Fruit fly (Drosophila melanogaster): ENCODE data around the gene Ptip.

Gene Ptip

DNA sequence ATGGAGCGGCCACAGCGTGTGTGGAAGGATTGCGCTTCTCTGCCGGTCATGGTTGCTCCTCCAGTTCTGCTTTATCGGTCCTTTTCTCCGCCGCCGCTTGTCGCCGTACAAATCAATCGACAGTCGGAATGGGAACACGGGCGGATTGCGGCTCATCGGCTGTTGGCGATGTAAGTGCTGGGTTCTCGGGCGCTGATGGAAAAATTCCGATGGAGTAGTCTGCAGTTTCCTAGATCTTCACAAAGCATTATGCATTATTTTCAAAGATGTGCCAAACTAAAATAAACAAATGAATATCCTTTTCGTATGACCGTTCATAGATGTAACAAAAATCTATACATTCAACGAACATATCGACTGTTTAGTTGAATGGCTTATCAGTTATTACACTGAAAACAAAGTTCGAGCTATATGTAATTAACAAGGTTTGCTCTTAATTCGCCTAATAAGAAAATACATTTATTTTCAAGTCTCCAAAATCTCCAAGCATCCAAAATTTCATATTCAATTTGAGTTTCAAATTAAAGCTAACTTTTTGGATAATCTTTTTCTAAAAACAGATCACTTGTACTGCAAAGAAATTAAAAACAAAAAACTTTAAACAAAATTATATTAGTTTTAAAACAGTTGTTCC, 20.8 kb upstream of the Ptip start, which contains the start of gene Neurl4 (continued):
- TF ChIP-seq BEAF-32 (GFP tag; optimal IDR thresholded peaks at IDR 0.05): peak; percentile 51
- TF ChIP-seq CG14710 (tag; optimal IDR thresholded peaks at IDR 0.05): peak; percentile 65
- TF ChIP-seq CG10366 (GFP tag; IDR thresholded peaks at IDR 0.05): peak; percentile 75
- TF ChIP-seq inv (GFP tag; IDR thresholded peaks at IDR 0.05; ENCODE audit: partially characterized antibody): no peak
- TF ChIP-seq HLH3B (GFP tag; IDR thresholded peaks at IDR 0.05): peak; percentile 58
- peak; percentile 90 for TF ChIP-seq CG31441 (GFP tag; IDR thresholded peaks at IDR 0.05)
- TF ChIP-seq Oaz (GFP tag; IDR thresholded peaks at IDR 0.05): peak; percentile 24; the same call in 1 of the 2 replicates
- TF ChIP-seq CG17361 (GFP tag; IDR thresholded peaks at IDR 0.05): no peak; the same call in 1 of the 3 replicates
- TF ChIP-seq gro (GFP tag; optimal IDR thresholded peaks at IDR 0.05): peak; percentile 43
- no peak for TF ChIP-seq Xrp1 (GFP tag; IDR thresholded peaks at IDR 0.05)
- TF ChIP-seq ac (GFP tag; optimal IDR thresholded peaks at IDR 0.05): no peak
- TF ChIP-seq dmrt11E (tag; optimal IDR thresholded peaks at IDR 0.05): peak; percentile 82
- TF ChIP-seq peb (GFP tag; IDR thresholded peaks at IDR 0.05): no peak; the same call in 1 of the 2 replicates
- peak; percentile 54 for TF ChIP-seq onecut (GFP tag; IDR thresholded peaks at IDR 0.05)
- no peak for TF ChIP-seq TFAM (GFP tag; optimal IDR thresholded peaks at IDR 0.05)
- no peak for TF ChIP-seq toy (GFP tag; IDR thresholded peaks at IDR 0.05)
- TF ChIP-seq bowl (GFP tag; IDR thresholded peaks at IDR 0.05): no peak
- peak; percentile 53 for TF ChIP-seq dm (GFP tag; optimal IDR thresholded peaks at IDR 0.05)
- TF ChIP-seq emc (GFP tag; optimal IDR thresholded peaks at IDR 0.05): no peak
- no peak for TF ChIP-seq CG10147 (GFP tag; optimal IDR thresholded peaks at IDR 0.05)
- TF ChIP-seq Spps (tag; optimal IDR thresholded peaks at IDR 0.05): peak; percentile 46
- TF ChIP-seq Sin3A (optimal IDR thresholded peaks at IDR 0.05): no peak
- TF ChIP-seq sc (optimal IDR thresholded peaks at IDR 0.05): no peak
- peak; percentile 22 for TF ChIP-seq sc (GFP tag; optimal IDR thresholded peaks at IDR 0.05)
- peak; percentile 46 for TF ChIP-seq CG3838 (GFP tag; optimal IDR thresholded peaks at IDR 0.05)
- TF ChIP-seq Scr (GFP tag; IDR thresholded peaks at IDR 0.05; ENCODE audit: partially characterized antibody): no peak; the same call in 1 of the 2 replicates
- no peak for TF ChIP-seq CG32772 (GFP tag; IDR thresholded peaks at IDR 0.05)
- no peak for TF ChIP-seq CG16779 (GFP tag; IDR thresholded peaks at IDR 0.05)
- peak; percentile 70 for TF ChIP-seq gfzf (GFP tag; optimal IDR thresholded peaks at IDR 0.05)
- TF ChIP-seq CG7839 (tag; optimal IDR thresholded peaks at IDR 0.05): peak; percentile 81
- no peak for TF ChIP-seq sens-2 (GFP tag; IDR thresholded peaks at IDR 0.05)
- TF ChIP-seq fd96Cb (tag; optimal IDR thresholded peaks at IDR 0.05): peak; percentile 47
- no peak for TF ChIP-seq sim (GFP tag; IDR thresholded peaks at IDR 0.05)
- TF ChIP-seq CG7271 (tag; optimal IDR thresholded peaks at IDR 0.05): peak; percentile 1
- no peak for TF ChIP-seq tap (tag; optimal IDR thresholded peaks at IDR 0.05)
- TF ChIP-seq odd (GFP tag; optimal IDR thresholded peaks at IDR 0.05): no peak
- TF ChIP-seq eyg (GFP tag; optimal IDR thresholded peaks at IDR 0.05): no peak
- peak; percentile 65 for TF ChIP-seq lilli (GFP tag; optimal IDR thresholded peaks at IDR 0.05)
- TF ChIP-seq CG15696 (tag; optimal IDR thresholded peaks at IDR 0.05): peak; percentile 73
- TF ChIP-seq crp (GFP tag; optimal IDR thresholded peaks at IDR 0.05): peak in 1 of 2 experiments; percentile 36
- TF ChIP-seq Lpt (GFP tag; optimal IDR thresholded peaks at IDR 0.05): no peak
- TF ChIP-seq pho (GFP tag; optimal IDR thresholded peaks at IDR 0.05): peak; percentile 40
- TF ChIP-seq jumu (GFP tag; optimal IDR thresholded peaks at IDR 0.05): peak; percentile 55
- peak; percentile 25; the same call in 1 of the 2 replicates for TF ChIP-seq wdn (GFP tag; IDR thresholded peaks at IDR 0.05)
- peak; percentile 75 for TF ChIP-seq CG12219 (GFP tag; optimal IDR thresholded peaks at IDR 0.05)
- peak; percentile 62 for TF ChIP-seq Myb (GFP tag; optimal IDR thresholded peaks at IDR 0.05)
- no peak for TF ChIP-seq Fer3 (tag; optimal IDR thresholded peaks at IDR 0.05)
- no peak for TF ChIP-seq B-H1 (GFP tag; IDR thresholded peaks at IDR 0.05)
- TF ChIP-seq CG1832 (GFP tag; optimal IDR thresholded peaks at IDR 0.05): no peak
- TF ChIP-seq run (tag; optimal IDR thresholded peaks at IDR 0.05): no peak
- peak; percentile 50 for TF ChIP-seq Fer2 (tag; optimal IDR thresholded peaks at IDR 0.05)
